Worm (Caenorhabditis elegans) whole organism, young adult: ENCODE results near the gene csa-1.

ENCODE experiments used
- B0336.3 ChIP-seq: fragments of 200-800 bp; sonication (Bioruptor generic); IDR thresholded peaks from 2 replicates; pipeline ENCODE4 v1.3.6; 2022; ENCODE audit warnings: missing genetic modification characterization, missing compliant biosample characterization
- F23B12.7 ChIP-seq: sonication (generic microtip); optimal IDR thresholded peaks from 2 replicates; lab custom pipeline; 2017; ENCODE audit warnings: missing genetic modification characterization, mild to moderate bottlenecking, missing compliant biosample characterization, antibody characterized with exemption, moderate library complexity; ENCODE audit not compliant: insufficient read depth
- F52B5.7 ChIP-seq: sonication (generic microtip); optimal IDR thresholded peaks from 2 replicates; lab custom pipeline; 2016; ENCODE audit warnings: mild to moderate bottlenecking, missing genetic modification characterization, missing compliant biosample characterization
- K11D2.4 ChIP-seq: fragments of 200-800 bp; sonication (Bioruptor generic); IDR thresholded peaks from 2 replicates; pipeline ENCODE4 v1.3.6; 2022; ENCODE audit warnings: missing genetic modification reagents, missing genetic modification characterization, missing compliant biosample characterization
- K12H6.12 ChIP-seq: fragments of 200-800 bp; sonication (Bioruptor generic); optimal IDR thresholded peaks from 2 replicates; lab custom pipeline; 2018; ENCODE audit warnings: mild to moderate bottlenecking, missing genetic modification characterization, missing compliant biosample characterization
- Y53G8AR.9 ChIP-seq: fragments of 200-800 bp; sonication (Bioruptor generic); conservative IDR thresholded peaks from 2 replicates; pipeline ENCODE4 v1.3.6; 2022; ENCODE audit warnings: missing genetic modification reagents, missing genetic modification characterization, missing compliant biosample characterization
- Y67H2A.10 ChIP-seq: fragments of 200-800 bp; sonication (Bioruptor generic); conservative IDR thresholded peaks from 2 replicates; pipeline ENCODE4 v1.3.6; 2022; ENCODE audit warnings: missing genetic modification reagents, missing genetic modification characterization, missing compliant biosample characterization
- ama-1 ChIP-seq, 3 experiments: fragments of 150-350 bp in 1 of 3; sonication (generic microtip) in 2 of 3; optimal IDR thresholded peaks; 2 replicates each; lab custom pipeline; 2014 to 2018; ENCODE audit warnings: missing biosample characterization in 2 of 3, missing genetic modification characterization in 2 of 3, missing genetic modification reagents in 2 of 3
- aptf-2 ChIP-seq: fragments of 200-800 bp; sonication (Bioruptor generic); conservative IDR thresholded peaks from 2 replicates; pipeline ENCODE4 v1.3.6; 2022; ENCODE audit warnings: missing genetic modification reagents, missing genetic modification characterization, missing compliant biosample characterization
- attf-3 ChIP-seq: fragments of 200-800 bp; sonication (Bioruptor generic); conservative IDR thresholded peaks from 2 replicates; pipeline ENCODE4 v1.3.6; 2022; ENCODE audit warnings: missing genetic modification reagents, missing genetic modification characterization, missing compliant biosample characterization
- attf-5 ChIP-seq: fragments of 200-800 bp; sonication (Bioruptor generic); optimal IDR thresholded peaks from 2 replicates; lab custom pipeline; 2018; ENCODE audit warnings: mild to moderate bottlenecking, missing genetic modification characterization, missing compliant biosample characterization
- attf-6 ChIP-seq: fragments of 200-800 bp; sonication (Bioruptor generic); IDR thresholded peaks from 2 replicates; pipeline ENCODE4 v1.3.6; 2022; ENCODE audit warnings: missing genetic modification reagents, missing genetic modification characterization, missing compliant biosample characterization
- ccch-3 ChIP-seq: fragments of 200-800 bp; sonication (Bioruptor generic); optimal IDR thresholded peaks from 2 replicates; lab custom pipeline; 2018; ENCODE audit warnings: mild to moderate bottlenecking, missing genetic modification characterization, missing compliant biosample characterization
- cebp-1 ChIP-seq, 2 experiments: fragments of 200-800 bp in 1 of 2; sonication (Bioruptor generic) in 1 of 2; sonication (generic microtip) in 1 of 2; IDR thresholded peaks in 1 of 2; optimal IDR thresholded peaks in 1 of 2; 2 replicates each; pipeline versions ENCODE4 v1.3.6 to Lab custom; 2017 to 2022; ENCODE audit warnings: missing compliant biosample characterization in 2 of 2, missing genetic modification characterization in 2 of 2, mild to moderate bottlenecking in 1 of 2, missing genetic modification reagents in 1 of 2, moderate library complexity in 1 of 2
- ceh-100 ChIP-seq: fragments of 200-800 bp; sonication (Bioruptor generic); IDR thresholded peaks from 2 replicates; pipeline ENCODE4 v1.3.6; 2022; ENCODE audit warnings: missing genetic modification reagents, missing genetic modification characterization, missing compliant biosample characterization
- ceh-27 ChIP-seq: fragments of 200-800 bp; sonication (Bioruptor generic); optimal IDR thresholded peaks from 2 replicates; lab custom pipeline; 2018; ENCODE audit warnings: mild to moderate bottlenecking, missing genetic modification characterization, moderate library complexity, missing compliant biosample characterization
- ceh-58 ChIP-seq: fragments of 200-800 bp; sonication (Bioruptor generic); IDR thresholded peaks from 2 replicates; pipeline ENCODE4 v1.3.6; 2022; ENCODE audit warnings: missing genetic modification characterization, missing compliant biosample characterization
- die-1 ChIP-seq: sonication (generic microtip); optimal IDR thresholded peaks from 2 replicates; lab custom pipeline; 2016; ENCODE audit warnings: missing genotype, mild to moderate bottlenecking, missing genetic modification characterization, missing compliant biosample characterization
- dox-1 ChIP-seq: fragments of 200-800 bp; sonication (Bioruptor generic); IDR thresholded peaks from 2 replicates; pipeline ENCODE4 v1.3.6; 2022; ENCODE audit warnings: missing genetic modification reagents, missing genetic modification characterization, missing compliant biosample characterization
- dpl-1 ChIP-seq: fragments of 150-350 bp; optimal IDR thresholded peaks from 2 replicates; lab custom pipeline; 2014; ENCODE audit warnings: missing biosample characterization, missing genetic modification reagents, missing genetic modification characterization
- ets-4 ChIP-seq: fragments of 200-800 bp; sonication (Bioruptor generic); optimal IDR thresholded peaks from 2 replicates; lab custom pipeline; 2018; ENCODE audit warnings: mild to moderate bottlenecking, missing genetic modification characterization, missing compliant biosample characterization
- hlh-12 ChIP-seq: sonication (generic microtip); optimal IDR thresholded peaks from 2 replicates; lab custom pipeline; 2016; ENCODE audit warnings: missing genetic modification characterization, missing compliant biosample characterization
- hmg-1.2 ChIP-seq: fragments of 200-800 bp; sonication (Bioruptor generic); IDR thresholded peaks from 2 replicates; pipeline ENCODE4 v1.3.6; 2022; ENCODE audit warnings: missing genetic modification reagents, missing genetic modification characterization, missing compliant biosample characterization
- lag-1 ChIP-seq: fragments of 200-800 bp; sonication (Bioruptor generic); IDR thresholded peaks from 2 replicates; pipeline ENCODE4 v1.3.6; 2022; ENCODE audit warnings: missing genetic modification reagents, missing genetic modification characterization, missing compliant biosample characterization
- lin-26 ChIP-seq: fragments of 200-800 bp; sonication (Bioruptor generic); IDR thresholded peaks from 2 replicates; pipeline ENCODE4 v1.3.6; 2022; ENCODE audit warnings: missing genetic modification reagents, missing genetic modification characterization, missing compliant biosample characterization
- lin-40 ChIP-seq: sonication (generic microtip); optimal IDR thresholded peaks from 2 replicates; lab custom pipeline; 2016; ENCODE audit warnings: missing genetic modification characterization, mild to moderate bottlenecking, missing compliant biosample characterization, missing genotype, missing genetic modification reagents
- madf-10 ChIP-seq: sonication (generic microtip); optimal IDR thresholded peaks from 2 replicates; lab custom pipeline; 2016; ENCODE audit warnings: mild to moderate bottlenecking, missing genetic modification characterization, missing compliant biosample characterization
- madf-3 ChIP-seq: fragments of 200-800 bp; sonication (Bioruptor generic); IDR thresholded peaks from 2 replicates; pipeline ENCODE4 v1.3.6; 2022; ENCODE audit warnings: missing genetic modification reagents, missing genetic modification characterization, missing compliant biosample characterization
- madf-6 ChIP-seq: fragments of 200-800 bp; sonication (Bioruptor generic); IDR thresholded peaks from 2 replicates; pipeline ENCODE4 v1.3.6; 2022; ENCODE audit warnings: missing genetic modification reagents, missing genetic modification characterization, missing compliant biosample characterization
- mes-4 ChIP-seq: sonication (generic microtip); optimal IDR thresholded peaks from 2 replicates; lab custom pipeline; 2016; ENCODE audit warnings: missing genotype, missing genetic modification characterization, missing compliant biosample characterization
- nhr-27 ChIP-seq: fragments of 200-800 bp; sonication (Bioruptor generic); optimal IDR thresholded peaks from 2 replicates; lab custom pipeline; 2018; ENCODE audit warnings: mild to moderate bottlenecking, missing genetic modification characterization, moderate library complexity, missing compliant biosample characterization
- nhr-90 ChIP-seq: sonication (generic microtip); optimal IDR thresholded peaks from 2 replicates; lab custom pipeline; 2016; ENCODE audit warnings: missing genotype, mild to moderate bottlenecking, missing genetic modification characterization, missing compliant biosample characterization
- rpc-1 ChIP-seq, 2 experiments: fragments of 150-350 bp in 1 of 2; sonication (generic microtip) in 1 of 2; optimal IDR thresholded peaks; 2 replicates each; lab custom pipeline; 2014 to 2018; ENCODE audit warnings: missing biosample characterization in 1 of 2, missing genetic modification characterization in 1 of 2, missing genetic modification reagents in 1 of 2, missing genotype in 1 of 2
- sdz-38 ChIP-seq: sonication (generic microtip); optimal IDR thresholded peaks from 2 replicates; lab custom pipeline; 2016; ENCODE audit warnings: missing genotype, missing genetic modification characterization, missing compliant biosample characterization
- sea-2 ChIP-seq: fragments of 200-800 bp; sonication (Bioruptor generic); IDR thresholded peaks from 2 replicates; pipeline ENCODE4 v1.3.6; 2022; ENCODE audit warnings: missing genetic modification characterization, missing compliant biosample characterization
- somi-1 ChIP-seq: fragments of 200-800 bp; sonication (Bioruptor generic); optimal IDR thresholded peaks from 2 replicates; lab custom pipeline; 2018; ENCODE audit warnings: mild to moderate bottlenecking, missing genetic modification characterization, missing compliant biosample characterization
- zfh-2 ChIP-seq: fragments of 200-800 bp; sonication (Bioruptor generic); conservative IDR thresholded peaks from 2 replicates; pipeline ENCODE4 v1.3.6; 2022; ENCODE audit warnings: missing genetic modification reagents, missing genetic modification characterization, missing compliant biosample characterization

csa-1 gene

ce11 chrII:9282787-9283186 is 36.7 kb downstream of the csa-1 start (continued):
- TF ChIP-seq K11D2.4 (peak; percentile 65; the same call in 1 of the 2 replicates), sea-2 (GFP tag; lab: Robert Waterston, UW) (no peak), cebp-1 (GFP tag; IDR thresholded peaks at IDR 0.05; lab: Robert Waterston, UW) (peak; percentile 69), cebp-1 (tag; optimal IDR thresholded peaks at IDR 0.05; lab: Kevin White, UChicago) (peak; percentile 91), aptf-2 (no peak), F23B12.7 (no peak)

ce11 chrII:9282065-9282464 is 37.5 kb downstream of the csa-1 start:
- TF ChIP-seq ceh-27 (no peak), attf-6 (GFP tag; lab: Robert Waterston, UW) (no peak), madf-3 (GFP tag; lab: Robert Waterston, UW) (no peak), ccch-3 (GFP tag; lab: Kevin White, UChicago) (no peak), ceh-58 (GFP tag; lab: Robert Waterston, UW) (no peak), lin-26 (GFP tag; lab: Robert Waterston, UW) (no peak), F52B5.7 (tag; lab: Kevin White, UChicago) (no peak), dpl-1 (no peak), ets-4 (no peak), B0336.3 (GFP tag; lab: Robert Waterston, UW) (no peak), nhr-90 (tag; lab: Kevin White, UChicago) (no peak), somi-1 (GFP tag; lab: Kevin White, UChicago) (no peak), mes-4 (tag; lab: Kevin White, UChicago) (no peak), nhr-27 (tag; lab: Kevin White, UChicago) (no peak), ama-1 (optimal IDR thresholded peaks at IDR 0.05; lab: Kevin White, UChicago) (no peak), ama-1 (GFP tag; optimal IDR thresholded peaks at IDR 0.05; lab: Kevin White, UChicago) (no peak), die-1 (tag; lab: Kevin White, UChicago) (no peak), lag-1 (GFP tag; lab: Robert Waterston, UW) (no peak), Y67H2A.10 (GFP tag; lab: Robert Waterston, UW) (no peak)

ce11 chrII:9281595-9281994 is 37.9 kb downstream of the csa-1 start:
- TF ChIP-seq rpc-1 (optimal IDR thresholded peaks at IDR 0.05; lab: Kevin White, UChicago) (no peak), rpc-1 (tag; optimal IDR thresholded peaks at IDR 0.05; lab: Kevin White, UChicago) (no peak), hmg-1.2 (GFP tag; lab: Robert Waterston, UW) (peak; percentile 21; the same call in 1 of the 2 replicates), cebp-1 (GFP tag; IDR thresholded peaks at IDR 0.05; lab: Robert Waterston, UW) (peak; percentile 86; the same call in 1 of the 2 replicates), cebp-1 (tag; optimal IDR thresholded peaks at IDR 0.05; lab: Kevin White, UChicago) (peak; percentile 96), K12H6.12 (peak; percentile 70), lin-40 (tag; lab: Kevin White, UChicago) (peak; percentile 0), dox-1 (GFP tag; lab: Robert Waterston, UW) (peak; percentile 26; the same call in 1 of the 2 replicates), Y53G8AR.9 (GFP tag; lab: Robert Waterston, UW) (no peak), ceh-100 (GFP tag; lab: Robert Waterston, UW) (no peak)

ce11 chrII:9280846-9281245 is 38.7 kb downstream of the csa-1 start:
- no peak for TF ChIP-seq sdz-38 (tag; lab: Kevin White, UChicago)
- TF ChIP-seq attf-3 (GFP tag; lab: Robert Waterston, UW): no peak
- no peak for TF ChIP-seq madf-10
- TF ChIP-seq zfh-2: no peak
- TF ChIP-seq attf-5 (GFP tag; lab: Kevin White, UChicago): no peak
- no peak for TF ChIP-seq hmg-1.2 (GFP tag; lab: Robert Waterston, UW)
- no peak for TF ChIP-seq hlh-12 (tag; lab: Kevin White, UChicago)
- no peak for TF ChIP-seq K11D2.4
- no peak for TF ChIP-seq lin-26 (GFP tag; lab: Robert Waterston, UW)
- no peak for TF ChIP-seq madf-6 (GFP tag; lab: Robert Waterston, UW)
